Worm (Caenorhabditis elegans): ENCODE measurements around the gene C28G1.6.

DNA sequence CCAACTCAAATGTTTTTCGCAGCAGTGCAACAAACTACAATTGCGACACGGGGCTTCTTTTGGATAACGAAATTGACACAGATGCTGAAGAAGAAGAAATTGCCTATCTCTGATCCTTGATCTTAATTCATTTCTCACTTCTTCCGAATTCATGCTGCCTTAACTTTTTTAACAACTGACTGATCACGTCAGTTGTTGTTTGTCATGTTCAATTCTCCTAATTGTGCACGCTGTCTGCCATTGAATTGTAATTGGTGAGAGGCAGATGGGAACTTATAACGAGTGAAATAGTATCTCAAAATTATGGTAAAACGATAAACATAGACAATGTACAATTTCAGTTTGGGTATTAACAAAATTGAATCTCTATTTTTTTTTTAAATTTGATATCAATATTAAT is 44.4 kb downstream of the C28G1.6 start:
- TF ChIP-seq fkh-10 (GFP tag; optimal IDR thresholded peaks at IDR 0.05) (no peak), ama-1 (optimal IDR thresholded peaks at IDR 0.05) (no peak), ztf-4 (tag; optimal IDR thresholded peaks at IDR 0.05) (no peak), pha-4 (tag; optimal IDR thresholded peaks at IDR 0.05) (no peak), unc-39 (tag; optimal IDR thresholded peaks at IDR 0.05) (no peak)

Measured in whole organism, L3 larva.